Worm (Caenorhabditis elegans) whole organism, L4 larva: ENCODE measurements around the gene amx-1.

ENCODE experiments used
- F37D6.2 ChIP-seq: sonication (generic microtip); optimal IDR thresholded peaks from 2 replicates; lab custom pipeline; 2016; ENCODE audit warnings: mild to moderate bottlenecking, missing genetic modification characterization, missing compliant biosample characterization
- ZK546.5 ChIP-seq, 2 experiments: sonication (generic microtip); optimal IDR thresholded peaks; 2 replicates each; lab custom pipeline; 2017; ENCODE audit warnings: missing biosample characterization in 2 of 2, missing genetic modification characterization in 2 of 2
- aly-2 ChIP-seq: sonication (generic microtip); optimal IDR thresholded peaks from 2 replicates; lab custom pipeline; 2018; ENCODE audit warnings: missing biosample characterization, missing genetic modification characterization
- ama-1 ChIP-seq: fragments of 150-350 bp; optimal IDR thresholded peaks from 2 replicates; lab custom pipeline; 2014; ENCODE audit warnings: inconsistent platforms, mixed read lengths
- dpl-1 ChIP-seq: fragments of 150-350 bp; optimal IDR thresholded peaks from 2 replicates; lab custom pipeline; 2014; ENCODE audit warnings: missing biosample characterization, missing genetic modification reagents, missing genetic modification characterization
- egl-27 ChIP-seq: sonication (generic microtip); optimal IDR thresholded peaks from 3 replicates; lab custom pipeline; 2017; ENCODE audit warnings: missing biosample characterization, missing genetic modification reagents, missing genetic modification characterization
- mdt-29 ChIP-seq: fragments of 200-800 bp; sonication (Bioruptor generic); IDR thresholded peaks from 2 replicates; pipeline ENCODE4 v1.3.6; 2022; ENCODE audit warnings: missing genetic modification reagents, missing genetic modification characterization, missing compliant biosample characterization
- nhr-48 ChIP-seq: sonication (generic microtip); optimal IDR thresholded peaks from 2 replicates; lab custom pipeline; 2016; ENCODE audit warnings: mild to moderate bottlenecking, missing genetic modification characterization, missing compliant biosample characterization
- nhr-77 ChIP-seq: fragments of 150-350 bp; optimal IDR thresholded peaks from 2 replicates; lab custom pipeline; 2014; ENCODE audit warnings: missing biosample characterization, missing genetic modification characterization
- pqm-1 ChIP-seq: sonication (generic microtip); optimal IDR thresholded peaks from 2 replicates; lab custom pipeline; 2017; ENCODE audit warnings: missing biosample characterization, missing genetic modification characterization
- unc-39 ChIP-seq: sonication (generic microtip); optimal IDR thresholded peaks from 2 replicates; lab custom pipeline; 2017; ENCODE audit warnings: missing biosample characterization, missing genetic modification characterization
- zag-1 ChIP-seq: fragments of 150-350 bp; optimal IDR thresholded peaks from 2 replicates; lab custom pipeline; 2014; ENCODE audit warnings: missing biosample characterization, missing genetic modification characterization
- ztf-11 ChIP-seq: fragments of 150-350 bp; optimal IDR thresholded peaks from 2 replicates; lab custom pipeline; 2014; ENCODE audit warnings: missing biosample characterization, missing genetic modification characterization

ce11 chrIII:3781827-3782226, 40.4 kb upstream of the amx-1 start:
- TF ChIP-seq F37D6.2 (no peak), unc-39 (no peak), mdt-29 (no peak), dpl-1 (GFP tag; lab: Kevin White, UChicago) (no peak), nhr-48 (tag; lab: Kevin White, UChicago) (no peak), ztf-11 (no peak), ZK546.5 (tag; optimal IDR thresholded peaks at IDR 0.05; lab: Kevin White, UChicago) (no peak), pqm-1 (no peak), egl-27 (no peak), nhr-77 (tag; lab: Kevin White, UChicago) (no peak), ama-1 (no peak), zag-1 (tag; lab: Kevin White, UChicago) (no peak), aly-2 (tag; lab: Kevin White, UChicago) (no peak)
